Fruit fly (Drosophila melanogaster): ENCODE data around the gene ham.

- TF ChIP-seq lz (GFP tag; optimal IDR thresholded peaks at IDR 0.05), result no peak
- TF ChIP-seq net (GFP tag; optimal IDR thresholded peaks at IDR 0.05), result no peak
- no peak for TF ChIP-seq Lpt (GFP tag; optimal IDR thresholded peaks at IDR 0.05)
- no peak for TF ChIP-seq Hr39 (GFP tag; optimal IDR thresholded peaks at IDR 0.05)
- no peak for TF ChIP-seq CG11762 (GFP tag; optimal IDR thresholded peaks at IDR 0.05; ENCODE audit: insufficient read depth)
- no peak for TF ChIP-seq CG6276 (GFP tag; optimal IDR thresholded peaks at IDR 0.05)
- TF ChIP-seq OdsH (GFP tag; optimal IDR thresholded peaks at IDR 0.05), result no peak
- TF ChIP-seq CG10631 (GFP tag; optimal IDR thresholded peaks at IDR 0.05), result no peak
- no peak for TF ChIP-seq cyc (GFP tag; optimal IDR thresholded peaks at IDR 0.05)
- no peak for TF ChIP-seq topi (GFP tag; optimal IDR thresholded peaks at IDR 0.05)
- no peak for TF ChIP-seq esn (GFP tag; optimal IDR thresholded peaks at IDR 0.05)
These were observed 10.4 kb downstream of the ham start for dm6 chr2L:18782212-18782825.

Measured in whole organism, prepupa.